Worm (Caenorhabditis elegans): ENCODE measurements around the gene idpp-16.
A peak's percentile ranks its signal among the peaks of the same experiment; 100 is the strongest.

The idpp-16 gene

DNA sequence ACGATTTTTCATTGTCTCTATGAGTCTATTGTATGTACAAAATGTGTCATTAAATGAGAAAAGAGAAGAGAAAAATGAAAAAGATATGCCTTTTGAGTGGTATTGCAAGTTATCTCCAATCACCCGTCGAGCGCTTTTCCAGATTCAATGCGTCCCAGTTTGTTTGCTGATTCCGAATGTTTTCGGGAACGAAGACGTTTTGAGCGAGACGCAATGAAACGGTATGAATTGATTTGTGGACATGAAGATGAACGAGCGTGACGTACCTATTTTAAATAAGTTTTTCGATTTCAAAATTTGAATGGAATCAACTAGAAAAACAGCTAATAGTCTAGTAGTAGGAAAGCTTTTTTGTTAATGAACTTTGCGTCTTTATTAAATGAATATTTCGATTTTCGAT lies 10.5 kb upstream of the idpp-16 start:
- TF ChIP-seq snpc-4 (tag; optimal IDR thresholded peaks at IDR 0.05) (no peak), ama-1 (optimal IDR thresholded peaks at IDR 0.05) (peak; percentile 87), nhr-43 (tag; optimal IDR thresholded peaks at IDR 0.05; ENCODE audit: poor library complexity, severe bottlenecking) (peak; percentile 30), elt-3 (tag; optimal IDR thresholded peaks at IDR 0.05) (peak in 1 of 3 experiments; percentile 48), nfya-1 (tag; optimal IDR thresholded peaks at IDR 0.05; ENCODE audit: insufficient read depth) (peak; percentile 30), nhr-25 (tag; optimal IDR thresholded peaks at IDR 0.05) (peak; percentile 84)

DNA sequence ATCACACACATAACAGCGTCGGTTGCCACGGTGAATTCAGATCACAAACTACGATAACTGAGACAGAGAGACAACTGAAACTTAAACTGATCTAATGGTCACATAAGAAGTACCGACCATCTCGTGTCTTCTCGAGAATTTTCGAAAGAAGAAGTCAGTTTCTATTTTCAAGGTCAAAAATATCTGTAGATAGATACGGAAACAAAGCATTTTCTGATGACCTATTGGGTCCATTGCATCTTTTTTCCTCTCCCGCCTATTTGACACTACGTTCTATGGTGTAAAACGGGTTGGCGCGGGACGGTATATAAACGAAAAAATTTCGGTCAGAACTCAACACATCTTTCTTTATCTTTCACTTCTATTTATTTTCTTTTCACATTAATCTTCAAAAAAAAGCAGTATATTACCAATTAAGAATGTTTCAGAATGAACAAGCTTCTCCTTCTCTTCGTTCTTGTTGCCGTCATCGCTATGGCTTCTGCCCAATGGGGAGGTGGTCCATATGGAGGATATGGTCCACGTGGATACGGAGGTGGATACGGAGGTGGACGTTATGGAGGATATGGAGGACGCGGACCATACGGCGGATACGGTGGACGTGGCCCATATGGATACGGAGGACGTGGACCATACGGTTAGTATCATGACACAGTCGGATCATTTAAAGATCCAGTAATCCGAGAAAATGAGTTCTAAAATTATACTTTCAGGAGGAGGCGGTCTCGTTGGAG lies 9.8 kb upstream of the idpp-16 start, which contains the start of gene nlp-24:
nlp-24 (plus strand) TSS at position 429 of the 734 bp plus-strand sequence.
- TF ChIP-seq ama-1 (optimal IDR thresholded peaks at IDR 0.05) (peak; percentile 86), elt-1 (tag; optimal IDR thresholded peaks at IDR 0.05) (peak; percentile 91), nfya-1 (tag; optimal IDR thresholded peaks at IDR 0.05; ENCODE audit: insufficient read depth) (peak; percentile 23), nhr-77 (tag; optimal IDR thresholded peaks at IDR 0.05) (no peak), pqm-1 (tag; optimal IDR thresholded peaks at IDR 0.05) (no peak), hmg-11 (tag; optimal IDR thresholded peaks at IDR 0.05) (no peak), nhr-43 (tag; optimal IDR thresholded peaks at IDR 0.05; ENCODE audit: poor library complexity, severe bottlenecking) (peak; percentile 61), nhr-67 (tag; optimal IDR thresholded peaks at IDR 0.05) (no peak), nhr-23 (tag; optimal IDR thresholded peaks at IDR 0.05) (peak; percentile 70), nhr-25 (tag; optimal IDR thresholded peaks at IDR 0.05) (peak; percentile 71)

DNA sequence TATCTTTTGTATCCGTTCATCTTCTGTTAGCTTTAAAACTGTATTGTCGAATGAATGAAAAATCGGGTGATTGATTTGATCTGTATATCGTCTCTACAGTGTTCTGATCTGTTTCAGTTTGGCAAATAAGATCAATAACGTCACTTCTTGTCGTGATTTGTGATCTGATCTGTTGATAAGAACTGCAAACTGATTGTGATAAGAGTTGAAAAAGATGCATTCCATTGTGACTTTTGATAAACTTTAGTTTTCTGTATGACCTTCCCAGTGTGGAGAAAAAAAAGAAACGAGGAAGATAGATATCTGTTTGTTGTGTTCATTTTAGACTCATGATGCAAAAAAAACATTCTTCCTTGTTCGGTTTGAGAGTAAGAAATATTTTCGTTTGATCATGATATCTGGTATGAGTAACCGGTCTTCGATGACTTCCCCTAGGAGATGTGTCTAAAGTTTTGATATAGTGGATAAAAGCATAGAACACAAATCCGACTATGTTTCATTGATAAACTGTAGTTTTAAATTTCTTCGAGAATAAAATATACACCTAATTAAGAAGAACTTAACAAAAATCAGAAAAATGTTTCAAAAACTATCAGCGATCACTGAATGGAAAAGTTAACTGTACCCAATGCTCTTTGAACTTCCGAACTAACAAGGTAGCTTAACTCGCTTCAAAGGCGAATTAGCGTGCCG lies 8.6 kb upstream of the idpp-16 start:
- TF ChIP-seq nhr-43 (tag; optimal IDR thresholded peaks at IDR 0.05; ENCODE audit: poor library complexity, severe bottlenecking), result peak; percentile 32
- peak; percentile 28 for TF ChIP-seq ceh-28 (tag; optimal IDR thresholded peaks at IDR 0.05)
- no peak for TF ChIP-seq ceh-9 (tag; optimal IDR thresholded peaks at IDR 0.05)
- peak in 2 of 3 experiments; percentile 90 to 97 for TF ChIP-seq elt-3 (tag; optimal IDR thresholded peaks at IDR 0.05)
- peak; percentile 30 for TF ChIP-seq R02D3.7 (tag; optimal IDR thresholded peaks at IDR 0.05)
- peak; percentile 93 for TF ChIP-seq nhr-25 (tag; optimal IDR thresholded peaks at IDR 0.05)
- peak; percentile 80 for TF ChIP-seq nhr-23 (tag; optimal IDR thresholded peaks at IDR 0.05)
- peak; percentile 97 for TF ChIP-seq elt-1 (tag; optimal IDR thresholded peaks at IDR 0.05)
- peak; percentile 65 for TF ChIP-seq elt-2 (tag; optimal IDR thresholded peaks at IDR 0.05)
- TF ChIP-seq pqm-1 (tag; optimal IDR thresholded peaks at IDR 0.05), result peak; percentile 36
- TF ChIP-seq nhr-11 (tag; optimal IDR thresholded peaks at IDR 0.05), result no peak
- no peak for TF ChIP-seq nhr-76 (tag; optimal IDR thresholded peaks at IDR 0.05)
- no peak for TF ChIP-seq unc-62 (GFP tag; optimal IDR thresholded peaks at IDR 0.05)

DNA sequence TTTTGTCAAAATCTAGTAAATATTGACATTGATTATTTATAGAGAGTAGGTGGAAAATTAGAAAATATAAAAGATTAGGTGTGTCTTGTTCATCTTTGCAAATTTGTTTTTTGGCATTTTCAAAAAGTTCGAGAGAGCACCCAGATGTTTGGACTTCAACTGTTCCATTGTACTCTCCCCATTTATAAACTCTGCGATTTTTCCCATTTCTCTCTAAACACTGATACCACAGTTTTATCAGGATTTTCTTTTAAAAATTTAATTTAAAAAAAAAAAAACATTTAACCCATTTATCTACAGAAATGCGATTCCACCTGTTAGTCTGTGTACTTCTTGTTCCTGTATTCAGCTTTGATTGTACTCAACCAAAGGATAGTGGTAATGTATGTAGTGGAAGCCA lies 6.7 kb upstream of the idpp-16 start, which contains the start of gene tag-290:
tag-290 (plus strand) TSS at position 301 of the 400 bp plus-strand sequence.
- TF ChIP-seq ZK546.5 (tag; optimal IDR thresholded peaks at IDR 0.05) (no peak), fkh-10 (GFP tag; optimal IDR thresholded peaks at IDR 0.05) (no peak), egl-27 (tag; optimal IDR thresholded peaks at IDR 0.05) (no peak), unc-39 (tag; optimal IDR thresholded peaks at IDR 0.05) (no peak), mml-1 (tag; optimal IDR thresholded peaks at IDR 0.05) (no peak), sea-2 (GFP tag; optimal IDR thresholded peaks at IDR 0.05) (no peak), skn-1 (tag; optimal IDR thresholded peaks at IDR 0.05) (no peak), pha-4 (tag; optimal IDR thresholded peaks at IDR 0.05) (peak; percentile 74), ceh-16 (tag; optimal IDR thresholded peaks at IDR 0.05) (no peak)

DNA sequence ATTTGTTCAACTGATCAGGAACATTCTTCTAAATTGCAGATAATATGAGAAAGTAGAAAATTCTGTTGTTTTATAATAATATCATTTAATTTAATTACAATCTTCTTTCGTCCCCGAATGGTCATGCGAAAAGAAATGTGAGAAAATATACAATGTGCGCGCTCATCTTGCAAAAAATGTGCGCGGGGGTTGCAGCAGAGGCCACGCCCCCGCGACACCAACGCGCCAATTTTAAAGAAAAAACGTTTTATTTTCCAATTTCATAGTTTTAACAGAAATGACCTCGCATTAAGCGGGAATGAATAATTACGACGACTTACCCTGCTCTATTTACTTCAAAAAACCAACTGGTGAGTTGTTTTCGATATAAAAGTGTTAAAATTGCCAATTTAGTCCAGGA lies 4.2 kb upstream of the idpp-16 start, which contains the start of gene sas-5:
sas-5 (plus strand) TSS at position 257 of the 400 bp plus-strand sequence.
- TF ChIP-seq snpc-4 (tag; optimal IDR thresholded peaks at IDR 0.05) (peak; percentile 72), ceh-28 (tag; optimal IDR thresholded peaks at IDR 0.05) (peak; percentile 40), nhr-76 (tag; optimal IDR thresholded peaks at IDR 0.05) (peak; percentile 59), elt-2 (tag; optimal IDR thresholded peaks at IDR 0.05) (peak; percentile 59), ceh-16 (tag; optimal IDR thresholded peaks at IDR 0.05) (no peak), mdl-1 (tag; optimal IDR thresholded peaks at IDR 0.05) (no peak), ztf-11 (tag; optimal IDR thresholded peaks at IDR 0.05) (peak; percentile 29), hmg-11 (tag; optimal IDR thresholded peaks at IDR 0.05) (peak; percentile 89), lsy-12 (tag; optimal IDR thresholded peaks at IDR 0.05) (peak; percentile 47), nhr-43 (tag; optimal IDR thresholded peaks at IDR 0.05; ENCODE audit: poor library complexity, severe bottlenecking) (peak; percentile 81), lin-15B (tag; optimal IDR thresholded peaks at IDR 0.05) (peak; percentile 64), ztf-4 (tag; optimal IDR thresholded peaks at IDR 0.05) (no peak), nhr-23 (tag; optimal IDR thresholded peaks at IDR 0.05) (peak; percentile 73), zag-1 (tag; optimal IDR thresholded peaks at IDR 0.05) (no peak), lin-39 (tag; optimal IDR thresholded peaks at IDR 0.05) (peak; percentile 54), jun-1 (tag; optimal IDR thresholded peaks at IDR 0.05) (peak; percentile 5), daf-12 (tag; optimal IDR thresholded peaks at IDR 0.05) (no peak), unc-39 (tag; optimal IDR thresholded peaks at IDR 0.05) (no peak), nhr-25 (tag; optimal IDR thresholded peaks at IDR 0.05) (peak; percentile 56), nfya-1 (tag; optimal IDR thresholded peaks at IDR 0.05; ENCODE audit: insufficient read depth) (peak; percentile 65), R02D3.7 (tag; optimal IDR thresholded peaks at IDR 0.05) (peak; percentile 56), ceh-82 (tag; optimal IDR thresholded peaks at IDR 0.05) (peak; percentile 83), tbx-2 (tag; optimal IDR thresholded peaks at IDR 0.05) (peak; percentile 49)
